Worm (Caenorhabditis elegans): ENCODE data around the gene amt-3.

amt-3 gene

ce11 chrII:8325002-8325539 lies 43.9 kb downstream of the amt-3 start, which contains the start of the genes ran-3 and C26D10.3 (continued):
- no peak for TF ChIP-seq ama-1 (optimal IDR thresholded peaks at IDR 0.05)
- no peak for TF ChIP-seq ama-1 (GFP tag; optimal IDR thresholded peaks at IDR 0.05)
- TF ChIP-seq ceh-91 (GFP tag; IDR thresholded peaks at IDR 0.05) = no peak
- TF ChIP-seq lag-1 (GFP tag; IDR thresholded peaks at IDR 0.05) = no peak
- no peak for TF ChIP-seq tbp1 (GFP tag; optimal IDR thresholded peaks at IDR 0.05)
- no peak for TF ChIP-seq Y67H2A.10 (GFP tag; conservative IDR thresholded peaks at IDR 0.05)
- TF ChIP-seq sdz-38 (tag; optimal IDR thresholded peaks at IDR 0.05) = no peak
- TF ChIP-seq ceh-100 (GFP tag; IDR thresholded peaks at IDR 0.05) = peak; percentile 34; the same call in 1 of the 2 replicates
- no peak for TF ChIP-seq cebp-2 (GFP tag; IDR thresholded peaks at IDR 0.05)
- TF ChIP-seq ceh-27 (GFP tag; optimal IDR thresholded peaks at IDR 0.05) = no peak
- TF ChIP-seq zfh-2 (GFP tag; conservative IDR thresholded peaks at IDR 0.05) = no peak
- TF ChIP-seq Y95B8A.8 (GFP tag; IDR thresholded peaks at IDR 0.05) = no peak
- TF ChIP-seq C06A6.2 (GFP tag; conservative IDR thresholded peaks at IDR 0.05) = no peak
- no peak for TF ChIP-seq ztf-26 (tag; optimal IDR thresholded peaks at IDR 0.05)
- TF ChIP-seq nhr-179 (tag; optimal IDR thresholded peaks at IDR 0.05) = no peak
- no peak for TF ChIP-seq sptf-2 (GFP tag; optimal IDR thresholded peaks at IDR 0.05)
- TF ChIP-seq ceh-79 (tag; optimal IDR thresholded peaks at IDR 0.05) = no peak
- no peak for TF ChIP-seq lir-1 (GFP tag; conservative IDR thresholded peaks at IDR 0.05)
- no peak for TF ChIP-seq unc-62 (GFP tag; optimal IDR thresholded peaks at IDR 0.05)
- no peak for TF ChIP-seq Y79H2A.3 (GFP tag; conservative IDR thresholded peaks at IDR 0.05)
- TF ChIP-seq ZK185.1 (tag; optimal IDR thresholded peaks at IDR 0.05; ENCODE audit: poor library complexity, severe bottlenecking) = peak; percentile 46
- TF ChIP-seq bed-2 (GFP tag; IDR thresholded peaks at IDR 0.05) = no peak
- no peak for TF ChIP-seq snpc-4 (GFP tag; optimal IDR thresholded peaks at IDR 0.05)
- peak in 1 of 4 experiments; percentile 5 for TF ChIP-seq snpc-4 (tag; optimal IDR thresholded peaks at IDR 0.05)
- no peak for TF ChIP-seq bed-1 (GFP tag; IDR thresholded peaks at IDR 0.05)
- TF ChIP-seq attf-5 (GFP tag; optimal IDR thresholded peaks at IDR 0.05) = peak; percentile 49
- TF ChIP-seq rec-8 (tag; optimal IDR thresholded peaks at IDR 0.05) = no peak
- TF ChIP-seq snpc-1.1 (tag; optimal IDR thresholded peaks at IDR 0.05; ENCODE audit: insufficient read depth) = no peak
- TF ChIP-seq madf-8 (GFP tag; conservative IDR thresholded peaks at IDR 0.05) = no peak
- TF ChIP-seq mcd-1 (GFP tag; IDR thresholded peaks at IDR 0.05) = 0 out of 2 replicates have a peak, but pooled peaks have one; percentile 16
- TF ChIP-seq tlf-1 (GFP tag; optimal IDR thresholded peaks at IDR 0.05) = no peak
- no peak for TF ChIP-seq F52B5.7 (tag; optimal IDR thresholded peaks at IDR 0.05)

ce11 chrII:8321244-8321643 lies 47.7 kb downstream of the amt-3 start, which contains the start of gene shw-1:
shw-1 (minus strand) TSS chrII:8321471.
- TF ChIP-seq madf-3 (GFP tag; IDR thresholded peaks at IDR 0.05) (no peak), ccch-3 (GFP tag; optimal IDR thresholded peaks at IDR 0.05) (no peak), ztf-25 (GFP tag; IDR thresholded peaks at IDR 0.05) (no peak), ztf-6 (GFP tag; IDR thresholded peaks at IDR 0.05) (no peak), F49E8.2 (tag; optimal IDR thresholded peaks at IDR 0.05; ENCODE audit: insufficient read depth) (no peak), ztf-26 (tag; optimal IDR thresholded peaks at IDR 0.05) (no peak), D2030.7 (GFP tag; IDR thresholded peaks at IDR 0.05) (no peak), lin-26 (GFP tag; IDR thresholded peaks at IDR 0.05) (no peak), aptf-3 (GFP tag; IDR thresholded peaks at IDR 0.05) (no peak), dpl-1 (GFP tag; optimal IDR thresholded peaks at IDR 0.05) (no peak), T26A5.8 (tag; optimal IDR thresholded peaks at IDR 0.05) (no peak), mxl-1 (tag; optimal IDR thresholded peaks at IDR 0.05) (no peak), nfya-2 (GFP tag; IDR thresholded peaks at IDR 0.05) (no peak), sdz-38 (tag; optimal IDR thresholded peaks at IDR 0.05) (no peak)
